Worm (Caenorhabditis elegans): Measurements from ENCODE around the gene ucr-1.

ucr-1 gene

ce11 chrIII:5554884-5555500 is 36.9 kb upstream of the ucr-1 start, which contains the start of the genes nmad-1 and hach-1 (continued):
- TF ChIP-seq pbrm-1 (GFP tag; IDR thresholded peaks at IDR 0.05) (peak; percentile 78), bed-2 (GFP tag; IDR thresholded peaks at IDR 0.05) (no peak), hsf-1 (GFP tag; IDR thresholded peaks at IDR 0.05) (no peak), K11D2.4 (GFP tag; IDR thresholded peaks at IDR 0.05) (no peak), Y56A3A.18 (GFP tag; IDR thresholded peaks at IDR 0.05) (no peak), ceh-58 (GFP tag; IDR thresholded peaks at IDR 0.05) (no peak), rcor-1 (GFP tag; IDR thresholded peaks at IDR 0.05) (peak; percentile 58), K12H6.12 (tag; optimal IDR thresholded peaks at IDR 0.05) (no peak), nfyb-1 (GFP tag; IDR thresholded peaks at IDR 0.05) (peak; percentile 77; the same call in 1 of the 2 replicates)

- no peak for TF ChIP-seq K12H6.12 (tag; optimal IDR thresholded peaks at IDR 0.05)
- no peak for TF ChIP-seq let-607 (tag; optimal IDR thresholded peaks at IDR 0.05)
- TF ChIP-seq C17E4.6 (GFP tag; IDR thresholded peaks at IDR 0.05) = no peak
- peak; percentile 85 for TF ChIP-seq chd-7 (tag; optimal IDR thresholded peaks at IDR 0.05)
- peak; percentile 52 for TF ChIP-seq ama-1 (optimal IDR thresholded peaks at IDR 0.05)
- no peak for TF ChIP-seq ama-1 (GFP tag; optimal IDR thresholded peaks at IDR 0.05)
- TF ChIP-seq ceh-91 (GFP tag; IDR thresholded peaks at IDR 0.05) = no peak
- TF ChIP-seq unc-62 (GFP tag; optimal IDR thresholded peaks at IDR 0.05) = no peak
- no peak for TF ChIP-seq repo-1 (tag; optimal IDR thresholded peaks at IDR 0.05)
- TF ChIP-seq B0035.1 (tag; optimal IDR thresholded peaks at IDR 0.05) = peak; percentile 9
- TF ChIP-seq ztf-25 (GFP tag; IDR thresholded peaks at IDR 0.05) = no peak
- no peak for TF ChIP-seq ZK185.1 (tag; optimal IDR thresholded peaks at IDR 0.05; ENCODE audit: poor library complexity, severe bottlenecking)
- no peak for TF ChIP-seq him-1 (tag; optimal IDR thresholded peaks at IDR 0.05)
- TF ChIP-seq nhr-27 (tag; optimal IDR thresholded peaks at IDR 0.05) = peak; percentile 1
- peak; percentile 44 for TF ChIP-seq atf-7 (tag; optimal IDR thresholded peaks at IDR 0.05)
- TF ChIP-seq lsl-1 (GFP tag; optimal IDR thresholded peaks at IDR 0.05) = no peak
- no peak for TF ChIP-seq F55B11.4 (tag; optimal IDR thresholded peaks at IDR 0.05; ENCODE audit: borderline replicate concordance, insufficient read depth)
- no peak for TF ChIP-seq mxl-1 (tag; optimal IDR thresholded peaks at IDR 0.05)
- TF ChIP-seq F52B5.7 (tag; optimal IDR thresholded peaks at IDR 0.05) = peak; percentile 69
- TF ChIP-seq F57C9.4 (tag; optimal IDR thresholded peaks at IDR 0.05) = no peak
- TF ChIP-seq mel-28 (tag; optimal IDR thresholded peaks at IDR 0.05; ENCODE audit: borderline replicate concordance) = no peak
- no peak for TF ChIP-seq egl-18 (GFP tag; IDR thresholded peaks at IDR 0.05)
- TF ChIP-seq nhr-90 (tag; optimal IDR thresholded peaks at IDR 0.05) = peak; percentile 59
- TF ChIP-seq dpff-1 (tag; optimal IDR thresholded peaks at IDR 0.05) = peak; percentile 74
- no peak for TF ChIP-seq B0019.2 (GFP tag; conservative IDR thresholded peaks at IDR 0.05)
- no peak for TF ChIP-seq ztf-22 (GFP tag; optimal IDR thresholded peaks at IDR 0.05)
- no peak for TF ChIP-seq lin-26 (GFP tag; IDR thresholded peaks at IDR 0.05)
- no peak for TF ChIP-seq sea-2 (GFP tag; IDR thresholded peaks at IDR 0.05)
- no peak for TF ChIP-seq lsy-27 (tag; optimal IDR thresholded peaks at IDR 0.05; ENCODE audit: borderline replicate concordance, insufficient read depth)
- no peak for TF ChIP-seq hrde-1 (tag; optimal IDR thresholded peaks at IDR 0.05; ENCODE audit: borderline replicate concordance)
- TF ChIP-seq T07F8.4 (tag; optimal IDR thresholded peaks at IDR 0.05) = no peak
- TF ChIP-seq dpl-1 (GFP tag; optimal IDR thresholded peaks at IDR 0.05) = no peak
- TF ChIP-seq snpc-1.3 (tag; optimal IDR thresholded peaks at IDR 0.05; ENCODE audit: insufficient read depth) = no peak
- TF ChIP-seq ztf-6 (GFP tag; IDR thresholded peaks at IDR 0.05) = no peak
- TF ChIP-seq lir-1 (GFP tag; conservative IDR thresholded peaks at IDR 0.05) = no peak
- TF ChIP-seq ztf-3 (GFP tag; optimal IDR thresholded peaks at IDR 0.05) = no peak
- TF ChIP-seq tbp1 (GFP tag; optimal IDR thresholded peaks at IDR 0.05) = no peak
- no peak for TF ChIP-seq nhr-120 (GFP tag; IDR thresholded peaks at IDR 0.05)
Measured at ce11 chrIII:5557246-5557819, 34.6 kb upstream of the ucr-1 start, which contains the start of gene rpc-2. TSS of gene rpc-2 (plus strand) at chrIII:5557365.
